Fruit fly (Drosophila melanogaster) whole organism, embryonic: Measurements from ENCODE around the gene CG1307.

Experiments
- Abd-B ChIP-seq: fragments of 200-800 bp; sonication (Bioruptor generic); optimal IDR thresholded peaks from 2 replicates; lab custom pipeline; 2018; ENCODE audit warnings: missing biosample characterization, mild to moderate bottlenecking, missing genetic modification characterization, moderate library complexity
- Blimp-1 ChIP-seq: fragments of 200-800 bp; sonication (Bioruptor generic); optimal IDR thresholded peaks from 3 replicates; lab custom pipeline; 2018; ENCODE audit warnings: missing biosample characterization, missing genetic modification characterization, mild to moderate bottlenecking, moderate library complexity, missing genetic modification reagents
- BtbVII ChIP-seq: fragments of 200-800 bp; sonication (Bioruptor generic); optimal IDR thresholded peaks from 3 replicates; lab custom pipeline; 2017; ENCODE audit warnings: missing biosample characterization, mild to moderate bottlenecking, missing genetic modification characterization
- CG10209 ChIP-seq: fragments of 200-800 bp; sonication (Bioruptor generic); optimal IDR thresholded peaks from 3 replicates; lab custom pipeline; 2017; ENCODE audit warnings: missing biosample characterization, mild to moderate bottlenecking, missing genetic modification characterization, missing genetic modification reagents
- CG12219 ChIP-seq: fragments of 200-800 bp; sonication (Bioruptor generic); optimal IDR thresholded peaks from 3 replicates; lab custom pipeline; 2018; ENCODE audit warnings: missing biosample characterization, mild to moderate bottlenecking, missing genetic modification characterization
- CG1233 ChIP-seq: fragments of 200-800 bp; sonication (Bioruptor generic); optimal IDR thresholded peaks from 4 replicates; lab custom pipeline; 2018; ENCODE audit warnings: missing biosample characterization, mild to moderate bottlenecking, missing genetic modification characterization
- CG12942 ChIP-seq: fragments of 200-800 bp; sonication (Bioruptor generic); optimal IDR thresholded peaks from 3 replicates; lab custom pipeline; 2016; ENCODE audit warnings: missing biosample characterization, missing genetic modification characterization
- CG13287 ChIP-seq: fragments of 200-800 bp; sonication (Bioruptor generic); IDR thresholded peaks from 2 replicates; pipeline ENCODE4 v1.3.6; 2022; ENCODE audit warnings: missing biosample characterization, missing genetic modification characterization; ENCODE audit not compliant: partially characterized antibody
- CG16863 ChIP-seq: fragments of 200-800 bp; sonication (Bioruptor generic); optimal IDR thresholded peaks from 3 replicates; lab custom pipeline; 2016; ENCODE audit warnings: missing biosample characterization, missing genetic modification characterization
- CG17829 ChIP-seq: fragments of 200-800 bp; optimal IDR thresholded peaks from 2 replicates; lab custom pipeline; 2019; ENCODE audit warnings: missing biosample characterization, mild to moderate bottlenecking, missing genetic modification characterization, moderate library complexity
- CG1792 ChIP-seq: fragments of 200-800 bp; sonication (Bioruptor generic); optimal IDR thresholded peaks from 2 replicates; lab custom pipeline; 2016; ENCODE audit warnings: missing biosample characterization, missing genetic modification characterization
- CG18262 ChIP-seq: fragments of 200-800 bp; optimal IDR thresholded peaks from 3 replicates; lab custom pipeline; 2019; ENCODE audit warnings: missing biosample characterization, mild to moderate bottlenecking, missing genetic modification characterization, moderate library complexity
- CG18619 ChIP-seq: fragments of 200-800 bp; sonication (Bioruptor generic); optimal IDR thresholded peaks from 3 replicates; lab custom pipeline; 2017; ENCODE audit warnings: missing biosample characterization, mild to moderate bottlenecking, missing genetic modification characterization
- CG18764 ChIP-seq: fragments of 200-800 bp; sonication (Bioruptor generic); optimal IDR thresholded peaks from 3 replicates; lab custom pipeline; 2016; ENCODE audit warnings: missing biosample characterization, missing genetic modification characterization
- CG2202 ChIP-seq: fragments of 200-800 bp; sonication (Bioruptor generic); optimal IDR thresholded peaks from 2 replicates; lab custom pipeline; 2018; ENCODE audit warnings: missing biosample characterization, mild to moderate bottlenecking, missing genetic modification characterization
- CG2678 ChIP-seq: fragments of 200-800 bp; sonication (Bioruptor generic); optimal IDR thresholded peaks from 3 replicates; lab custom pipeline; 2019; ENCODE audit warnings: missing biosample characterization, mild to moderate bottlenecking, missing genetic modification characterization, moderate library complexity
- CG32767 ChIP-seq: fragments of 200-800 bp; sonication (Bioruptor generic); IDR thresholded peaks from 2 replicates; pipeline ENCODE4 v1.3.6; 2022; ENCODE audit warnings: missing biosample characterization, missing genetic modification characterization
- CG3407 ChIP-seq: fragments of 200-800 bp; sonication (Bioruptor generic); optimal IDR thresholded peaks from 2 replicates; lab custom pipeline; 2018; ENCODE audit warnings: missing biosample characterization, mild to moderate bottlenecking, missing genetic modification characterization
- CG4617 ChIP-seq: fragments of 200-800 bp; sonication (Bioruptor generic); optimal IDR thresholded peaks from 3 replicates; lab custom pipeline; 2016; ENCODE audit warnings: missing biosample characterization, missing genetic modification characterization, borderline replicate concordance
- CG4820 ChIP-seq: fragments of 200-800 bp; sonication (Bioruptor generic); optimal IDR thresholded peaks from 3 replicates; lab custom pipeline; 2016; ENCODE audit warnings: missing biosample characterization, missing genetic modification characterization
- CG6813 ChIP-seq: fragments of 200-800 bp; sonication (Bioruptor generic); optimal IDR thresholded peaks from 2 replicates; lab custom pipeline; 2017; ENCODE audit warnings: missing biosample characterization, missing genetic modification characterization, mild to moderate bottlenecking, moderate library complexity, missing genetic modification reagents
- CG7271 ChIP-seq: fragments of 200-800 bp; sonication (Bioruptor generic); optimal IDR thresholded peaks from 2 replicates; lab custom pipeline; 2018; ENCODE audit warnings: missing biosample characterization, mild to moderate bottlenecking, missing genetic modification characterization, moderate library complexity
- CG7372 ChIP-seq: fragments of 200-800 bp; sonication (Bioruptor generic); IDR thresholded peaks from 2 replicates; pipeline ENCODE4 v1.3.6; 2022; ENCODE audit warnings: missing biosample characterization, missing genetic modification characterization
- CoRest ChIP-seq: fragments of 200-800 bp; sonication (Bioruptor generic); optimal IDR thresholded peaks from 3 replicates; lab custom pipeline; 2018; ENCODE audit warnings: missing biosample characterization, mild to moderate bottlenecking, missing genetic modification characterization, moderate library complexity
- Dbx ChIP-seq: fragments of 200-800 bp; sonication (Bioruptor generic); IDR thresholded peaks from 3 replicates; pipeline ENCODE4 v1.3.6; 2022; ENCODE audit warnings: missing biosample characterization, missing genetic modification characterization
- Dfd ChIP-seq, 2 experiments: fragments of >200 bp; optimal IDR thresholded peaks; 2 replicates each; lab custom pipeline; 2017; ENCODE audit warnings: missing biosample characterization in 2 of 2, missing genetic modification characterization in 2 of 2
- Hr78 ChIP-seq, 2 experiments: fragments of 200-800 bp in 1 of 2; fragments of >200 bp in 1 of 2; sonication (Bioruptor generic) in 1 of 2; optimal IDR thresholded peaks; 2 replicates each; lab custom pipeline; 2017 to 2019; ENCODE audit warnings: missing biosample characterization in 2 of 2, missing genetic modification characterization in 2 of 2, mild to moderate bottlenecking in 1 of 2, moderate library complexity in 1 of 2
- Mad ChIP-seq: fragments of 200-800 bp; sonication (Bioruptor generic); optimal IDR thresholded peaks from 2 replicates; lab custom pipeline; 2016; ENCODE audit warnings: missing biosample characterization, missing genetic modification characterization
- NC2β ChIP-seq: fragments of 200-800 bp; sonication (Bioruptor generic); optimal IDR thresholded peaks from 2 replicates; lab custom pipeline; 2016; ENCODE audit warnings: missing biosample characterization, missing genetic modification characterization
- Ptx1 ChIP-seq: fragments of 200-800 bp; sonication (Bioruptor generic); IDR thresholded peaks from 2 replicates; pipeline ENCODE4 v1.3.6; 2022; ENCODE audit warnings: missing biosample characterization, missing genetic modification characterization
- Sry-β ChIP-seq: fragments of 200-800 bp; sonication (Bioruptor generic); optimal IDR thresholded peaks from 2 replicates; lab custom pipeline; 2018; ENCODE audit warnings: missing biosample characterization, mild to moderate bottlenecking, missing genetic modification characterization, moderate library complexity
- ac ChIP-seq: fragments of 200-800 bp; sonication (Bioruptor generic); optimal IDR thresholded peaks from 3 replicates; lab custom pipeline; 2017; ENCODE audit warnings: missing biosample characterization, mild to moderate bottlenecking, missing genetic modification characterization
- bab2 ChIP-seq: fragments of 200-800 bp; sonication (Bioruptor generic); optimal IDR thresholded peaks from 2 replicates; lab custom pipeline; 2016; ENCODE audit warnings: missing biosample characterization, missing genetic modification characterization
- crol ChIP-seq: fragments of 200-800 bp; sonication (Bioruptor generic); IDR thresholded peaks from 2 replicates; pipeline ENCODE4 v1.3.6; 2022; ENCODE audit warnings: missing biosample characterization, missing genetic modification characterization
- da ChIP-seq: fragments of 200-800 bp; sonication (Bioruptor generic); optimal IDR thresholded peaks from 2 replicates; lab custom pipeline; 2016; ENCODE audit warnings: missing biosample characterization, missing genetic modification characterization
- dan ChIP-seq: fragments of 200-800 bp; sonication (Bioruptor generic); IDR thresholded peaks from 2 replicates; pipeline ENCODE4 v1.3.6; 2022; ENCODE audit warnings: missing biosample characterization, missing genetic modification characterization
- gcm ChIP-seq: fragments of 200-800 bp; sonication (Bioruptor generic); optimal IDR thresholded peaks from 2 replicates; lab custom pipeline; 2019; ENCODE audit warnings: missing biosample characterization, mild to moderate bottlenecking, missing genetic modification characterization, moderate library complexity
- gem ChIP-seq: fragments of 200-800 bp; sonication (Bioruptor generic); optimal IDR thresholded peaks from 2 replicates; lab custom pipeline; 2019; ENCODE audit warnings: missing biosample characterization, mild to moderate bottlenecking, missing genetic modification characterization, moderate library complexity
- grau ChIP-seq: fragments of 200-800 bp; optimal IDR thresholded peaks from 3 replicates; lab custom pipeline; 2019; ENCODE audit warnings: missing biosample characterization, mild to moderate bottlenecking, missing genetic modification characterization, moderate library complexity
- h ChIP-seq: fragments of >200 bp; optimal IDR thresholded peaks from 2 replicates; lab custom pipeline; 2017
- her ChIP-seq: fragments of 200-800 bp; sonication (Bioruptor generic); optimal IDR thresholded peaks from 2 replicates; lab custom pipeline; 2016; ENCODE audit warnings: missing biosample characterization, missing genetic modification characterization
- jing ChIP-seq: fragments of 200-800 bp; sonication (Bioruptor generic); optimal IDR thresholded peaks from 2 replicates; lab custom pipeline; 2018; ENCODE audit warnings: missing biosample characterization, mild to moderate bottlenecking, missing genetic modification characterization
- lov ChIP-seq, 2 experiments: fragments of 200-800 bp in 1 of 2; fragments of >200 bp in 1 of 2; sonication (Bioruptor generic) in 1 of 2; IDR thresholded peaks in 1 of 2; optimal IDR thresholded peaks in 1 of 2; 2 replicates in 1 of 2; 3 replicates in 1 of 2; pipeline versions ENCODE4 v1.3.6 to Lab custom; 2017 to 2022; ENCODE audit warnings: missing biosample characterization in 1 of 2, missing genetic modification characterization in 1 of 2
- nerfin-1 ChIP-seq: fragments of 200-800 bp; sonication (Bioruptor generic); optimal IDR thresholded peaks from 3 replicates; lab custom pipeline; 2019; ENCODE audit warnings: missing biosample characterization, mild to moderate bottlenecking, missing genetic modification characterization, moderate library complexity
- odd ChIP-seq: fragments of 200-800 bp; sonication (Bioruptor generic); optimal IDR thresholded peaks from 2 replicates; lab custom pipeline; 2017; ENCODE audit warnings: missing biosample characterization, mild to moderate bottlenecking, missing genetic modification characterization
- pho ChIP-seq: fragments of 200-800 bp; sonication (Bioruptor generic); optimal IDR thresholded peaks from 2 replicates; lab custom pipeline; 2016; ENCODE audit warnings: missing biosample characterization, missing genetic modification characterization
- pnt ChIP-seq: fragments of 200-800 bp; sonication (Bioruptor generic); optimal IDR thresholded peaks from 3 replicates; lab custom pipeline; 2016; ENCODE audit warnings: missing biosample characterization, missing genetic modification characterization
- run ChIP-seq: fragments of 200-800 bp; sonication (Bioruptor generic); optimal IDR thresholded peaks from 3 replicates; lab custom pipeline; 2018; ENCODE audit warnings: missing biosample characterization, mild to moderate bottlenecking, missing genetic modification characterization
- salm ChIP-seq: fragments of 200-800 bp; sonication (Bioruptor generic); optimal IDR thresholded peaks from 2 replicates; lab custom pipeline; 2018; ENCODE audit warnings: missing biosample characterization, mild to moderate bottlenecking, missing genetic modification characterization
- sens-2 ChIP-seq: fragments of 200-800 bp; sonication (Bioruptor generic); IDR thresholded peaks from 2 replicates; pipeline ENCODE4 v1.3.6; 2022; ENCODE audit warnings: missing biosample characterization, missing genetic modification characterization
- zfh2 ChIP-seq: fragments of 200-800 bp; sonication (Bioruptor generic); optimal IDR thresholded peaks from 2 replicates; lab custom pipeline; 2016; ENCODE audit warnings: missing biosample characterization, missing genetic modification characterization

CG1307 gene

DNA sequence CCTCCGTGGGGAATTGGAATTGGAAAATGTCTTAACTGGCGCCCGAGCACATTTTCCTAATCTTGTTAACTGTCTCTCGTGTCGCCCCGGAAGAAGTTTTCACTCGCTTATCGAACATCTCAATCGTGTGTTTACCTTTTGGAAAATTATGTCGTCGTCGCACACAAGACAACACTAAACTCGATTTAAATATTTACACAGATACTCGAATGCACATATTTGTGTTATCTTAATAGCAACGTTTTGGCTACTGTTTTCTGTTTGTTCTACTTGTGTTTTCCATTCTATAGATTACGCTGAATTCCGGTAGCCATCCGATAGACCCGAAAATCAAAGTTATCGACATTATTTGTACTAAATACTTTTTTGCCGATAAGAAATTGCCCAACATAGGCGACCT lies 10.0 kb upstream of the CG1307 start (continued):
- TF ChIP-seq CG17829 (tag; lab: Kevin White, UChicago) (peak; percentile 13), Ptx1 (GFP tag; lab: Robert Waterston, UW) (no peak), nerfin-1 (peak; percentile 46), CG16863 (GFP tag; lab: Kevin White, UChicago) (peak; percentile 3), CG1233 (GFP tag; lab: Kevin White, UChicago) (peak; percentile 59), her (peak; percentile 31), CG4820 (peak; percentile 11), Dfd (GFP tag; optimal IDR thresholded peaks at IDR 0.05; lab: Kevin White, UChicago) (no peak), CG10209 (peak; percentile 71), CG12219 (GFP tag; lab: Kevin White, UChicago) (peak; percentile 53), CG32767 (GFP tag; lab: Robert Waterston, UW) (no peak), sens-2 (GFP tag; lab: Robert Waterston, UW) (no peak), grau (tag; lab: Kevin White, UChicago) (no peak), pho (GFP tag; lab: Kevin White, UChicago) (no peak), pnt (GFP tag; lab: Kevin White, UChicago) (no peak), da (GFP tag; lab: Kevin White, UChicago) (peak; percentile 46), Hr78 (GFP tag; optimal IDR thresholded peaks at IDR 0.05; lab: Kevin White, UChicago) (no peak), h (lab: Kevin White, UChicago) (no peak), Abd-B (GFP tag; lab: Kevin White, UChicago) (no peak), dan (GFP tag; lab: Robert Waterston, UW) (no peak), CG6813 (peak; percentile 81), Mad (GFP tag; lab: Kevin White, UChicago) (no peak), jing (GFP tag; lab: Kevin White, UChicago) (peak; percentile 42), salm (tag; lab: Kevin White, UChicago) (peak; percentile 53), CG12942 (GFP tag; lab: Kevin White, UChicago) (no peak), gem (tag; lab: Kevin White, UChicago) (peak; percentile 56), CG18764 (GFP tag; lab: Kevin White, UChicago) (no peak), gcm (GFP tag; lab: Kevin White, UChicago) (peak; percentile 34), Sry-β (GFP tag; lab: Kevin White, UChicago) (peak; percentile 10), zfh2 (no peak), ac (GFP tag; lab: Kevin White, UChicago) (peak; percentile 89), lov (optimal IDR thresholded peaks at IDR 0.05; lab: Kevin White, UChicago) (no peak), lov (GFP tag; IDR thresholded peaks at IDR 0.05; lab: Robert Waterston, UW) (peak; percentile 73; the same call in 1 of the 3 replicates), CG13287 (GFP tag; lab: Robert Waterston, UW) (no peak), CG2202 (tag; lab: Kevin White, UChicago) (peak; percentile 88), NC2β (GFP tag; lab: Kevin White, UChicago) (peak; percentile 55), Dbx (GFP tag; lab: Robert Waterston, UW) (no peak), CG7271 (peak; percentile 76), CG2678 (tag; lab: Kevin White, UChicago) (peak; percentile 39), Blimp-1 (GFP tag; lab: Kevin White, UChicago) (peak; percentile 43), odd (peak; percentile 74), run (tag; lab: Kevin White, UChicago) (peak; percentile 1), CG18262 (tag; lab: Kevin White, UChicago) (peak; percentile 51), CG3407 (GFP tag; lab: Kevin White, UChicago) (peak; percentile 48), bab2 (GFP tag; lab: Kevin White, UChicago) (peak; percentile 4), crol (GFP tag; lab: Robert Waterston, UW) (no peak), CG18619 (GFP tag; lab: Kevin White, UChicago) (peak; percentile 7), CG1792 (GFP tag; lab: Kevin White, UChicago) (no peak), CoRest (tag; lab: Kevin White, UChicago) (peak; percentile 35), CG4617 (GFP tag; lab: Kevin White, UChicago) (no peak), CG7372 (GFP tag; lab: Robert Waterston, UW) (no peak), BtbVII (peak; percentile 8)
